Worm (Caenorhabditis elegans): ENCODE results near the gene mrps-9.

Gene mrps-9

DNA sequence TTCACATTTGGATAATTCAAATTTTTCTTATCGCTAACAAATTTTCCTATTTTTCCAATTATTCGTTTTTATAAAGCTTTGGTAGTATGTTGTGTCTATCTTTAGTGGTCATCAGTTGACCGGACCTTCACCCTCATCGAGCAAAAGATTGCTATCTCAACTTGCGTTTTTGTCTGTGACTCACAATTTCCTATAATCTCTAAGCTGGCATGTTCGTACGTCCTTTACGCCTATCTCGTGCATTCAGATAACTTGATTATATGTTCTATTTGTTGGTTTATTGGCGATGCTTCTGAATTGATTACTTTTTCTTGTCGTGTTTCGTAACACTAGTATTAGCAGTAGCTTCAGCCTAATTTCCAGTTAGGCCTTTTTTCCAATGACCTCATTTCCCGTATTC lies 13.7 kb downstream of the mrps-9 start:
- TF ChIP-seq elt-1 (tag; optimal IDR thresholded peaks at IDR 0.05; ENCODE audit: borderline replicate concordance, insufficient read depth) = peak; percentile 96
- no peak for TF ChIP-seq elt-3 (tag; optimal IDR thresholded peaks at IDR 0.05)
- TF ChIP-seq ces-1 (GFP tag; optimal IDR thresholded peaks at IDR 0.05) = peak; percentile 74
- TF ChIP-seq nhr-2 (tag; optimal IDR thresholded peaks at IDR 0.05) = peak; percentile 75

DNA sequence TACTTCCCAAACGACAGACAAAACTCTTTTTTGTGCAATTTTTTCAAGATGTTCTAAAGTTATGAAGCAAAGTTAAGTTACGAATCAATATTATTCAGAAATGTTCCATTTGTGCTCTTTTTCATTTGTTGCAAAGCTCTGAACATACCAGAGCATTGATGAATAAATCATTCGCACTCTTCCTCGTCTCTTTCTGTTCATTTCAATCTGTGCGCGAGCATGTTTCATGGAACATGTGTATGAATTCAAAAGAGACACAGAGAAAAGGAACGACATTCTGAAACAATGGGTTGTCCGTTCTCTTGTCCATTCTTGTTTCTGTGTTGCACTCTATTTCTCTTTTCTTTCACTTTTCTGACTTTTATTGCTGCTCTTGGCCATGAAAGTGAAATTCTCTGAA lies 14.5 kb downstream of the mrps-9 start:
- TF ChIP-seq nhr-12 (tag; optimal IDR thresholded peaks at IDR 0.05) = no peak
- TF ChIP-seq hlh-1 (tag; optimal IDR thresholded peaks at IDR 0.05) = no peak
- no peak for TF ChIP-seq M03D4.4 (tag; optimal IDR thresholded peaks at IDR 0.05)
- TF ChIP-seq ceh-83 (GFP tag; optimal IDR thresholded peaks at IDR 0.05) = no peak
- no peak for TF ChIP-seq elt-1 (tag; optimal IDR thresholded peaks at IDR 0.05; ENCODE audit: borderline replicate concordance, insufficient read depth)
- TF ChIP-seq snpc-4 (tag; optimal IDR thresholded peaks at IDR 0.05) = no peak
- no peak for TF ChIP-seq elt-3 (tag; optimal IDR thresholded peaks at IDR 0.05)
- no peak for TF ChIP-seq nhr-237 (tag; optimal IDR thresholded peaks at IDR 0.05)
- no peak for TF ChIP-seq cnd-1 (tag; optimal IDR thresholded peaks at IDR 0.05)
- TF ChIP-seq lin-13 (tag; optimal IDR thresholded peaks at IDR 0.05) = no peak
- no peak for TF ChIP-seq unc-62 (GFP tag; optimal IDR thresholded peaks at IDR 0.05)
- no peak for TF ChIP-seq mep-1 (tag; optimal IDR thresholded peaks at IDR 0.05)
- no peak for TF ChIP-seq sem-2 (GFP tag; optimal IDR thresholded peaks at IDR 0.05)
- no peak for TF ChIP-seq nhr-2 (tag; optimal IDR thresholded peaks at IDR 0.05)

DNA sequence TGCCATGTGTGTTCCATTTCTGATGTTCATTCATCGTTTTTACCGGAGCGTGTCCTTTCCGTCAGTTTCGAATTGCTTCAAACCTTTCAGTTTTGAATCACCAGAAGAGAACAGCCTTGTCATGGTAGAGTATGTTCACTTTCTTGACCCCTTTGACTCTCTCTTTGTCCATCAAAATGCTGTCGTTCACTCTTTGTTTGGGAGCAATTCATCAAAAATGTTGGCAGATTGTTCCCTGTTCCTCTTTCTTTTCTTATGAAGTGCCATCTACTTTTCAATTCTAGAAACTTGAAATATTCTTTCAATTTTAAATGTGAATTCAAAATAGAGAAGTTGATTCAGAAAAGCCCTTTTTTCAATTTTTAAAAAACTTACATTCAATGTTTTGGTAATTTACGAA lies 15.4 kb downstream of the mrps-9 start:
- peak; percentile 4 for TF ChIP-seq nhr-2 (tag; optimal IDR thresholded peaks at IDR 0.05)
- TF ChIP-seq nhr-12 (tag; optimal IDR thresholded peaks at IDR 0.05) = no peak

DNA sequence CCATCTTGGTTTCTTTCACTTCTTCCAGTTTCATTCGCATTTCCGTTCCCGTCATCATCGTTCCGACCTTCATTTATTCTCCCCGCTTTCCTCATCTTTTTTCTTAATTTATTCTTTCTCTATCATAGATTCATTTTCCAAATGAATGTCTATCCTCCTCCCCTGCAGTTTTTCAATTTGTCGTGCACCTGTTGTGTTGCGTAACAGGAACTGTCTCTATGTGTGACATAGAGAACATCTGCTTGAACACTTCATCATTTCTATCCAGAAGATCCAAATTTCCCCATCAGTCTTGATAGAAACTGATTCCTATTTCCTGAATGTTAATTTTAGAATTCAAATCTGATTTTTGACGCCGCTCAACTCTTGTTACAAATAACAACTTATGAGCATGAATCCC lies 17.7 kb downstream of the mrps-9 start:
- TF ChIP-seq hlh-1 (tag; optimal IDR thresholded peaks at IDR 0.05) (peak; percentile 5), nhr-2 (tag; optimal IDR thresholded peaks at IDR 0.05) (peak; percentile 21), zip-8 (tag; optimal IDR thresholded peaks at IDR 0.05) (peak; percentile 35), unc-120 (tag; optimal IDR thresholded peaks at IDR 0.05; ENCODE audit: poor library complexity, severe bottlenecking) (no peak), mab-5 (tag; optimal IDR thresholded peaks at IDR 0.05) (no peak)

DNA sequence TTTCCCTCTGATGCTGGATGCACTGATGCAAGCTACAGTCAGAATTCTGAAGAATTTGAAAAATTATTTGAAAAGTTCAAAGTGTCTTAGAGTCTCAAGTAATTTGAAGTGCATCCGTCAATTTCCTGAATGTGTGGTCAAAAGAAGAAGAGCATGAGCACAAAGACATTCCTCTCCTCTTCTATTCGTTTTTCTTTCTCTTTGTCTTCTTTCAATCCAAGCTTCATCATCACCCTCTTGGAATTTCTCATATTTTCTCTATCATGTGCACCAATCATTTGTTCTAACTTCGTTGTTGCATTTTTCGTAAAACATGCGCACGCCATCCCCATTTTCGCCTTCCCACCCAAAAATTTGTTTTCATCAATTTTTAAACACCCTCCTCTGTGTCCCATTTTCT lies 20.1 kb downstream of the mrps-9 start:
- TF ChIP-seq ces-1 (GFP tag; optimal IDR thresholded peaks at IDR 0.05) = peak; percentile 23
- TF ChIP-seq ceh-43 (GFP tag; optimal IDR thresholded peaks at IDR 0.05) = no peak
- TF ChIP-seq tbx-8 (GFP tag; optimal IDR thresholded peaks at IDR 0.05) = no peak
- no peak for TF ChIP-seq nhr-76 (tag; optimal IDR thresholded peaks at IDR 0.05)

DNA sequence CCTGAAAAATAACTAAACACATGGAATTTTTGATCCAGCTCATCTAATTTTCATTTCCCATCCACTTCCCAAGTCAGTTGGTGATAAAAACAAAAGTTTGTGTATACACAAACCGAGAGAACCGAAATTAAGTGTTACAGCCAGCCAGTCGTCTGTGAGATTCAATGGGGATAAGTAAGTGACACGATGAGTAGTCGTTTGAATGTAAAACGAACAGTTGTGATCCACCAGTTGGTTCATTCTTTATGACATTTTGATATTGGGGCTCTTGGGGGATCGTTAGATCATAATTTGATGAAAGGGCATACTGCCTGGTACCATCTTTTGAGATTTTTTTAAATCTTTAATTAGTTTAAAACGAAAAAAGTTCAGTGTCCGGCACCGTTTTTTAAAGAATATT lies 21.0 kb downstream of the mrps-9 start:
- TF ChIP-seq hlh-1 (tag; optimal IDR thresholded peaks at IDR 0.05) (peak; percentile 91), ztf-11 (tag; optimal IDR thresholded peaks at IDR 0.05) (no peak)

DNA sequence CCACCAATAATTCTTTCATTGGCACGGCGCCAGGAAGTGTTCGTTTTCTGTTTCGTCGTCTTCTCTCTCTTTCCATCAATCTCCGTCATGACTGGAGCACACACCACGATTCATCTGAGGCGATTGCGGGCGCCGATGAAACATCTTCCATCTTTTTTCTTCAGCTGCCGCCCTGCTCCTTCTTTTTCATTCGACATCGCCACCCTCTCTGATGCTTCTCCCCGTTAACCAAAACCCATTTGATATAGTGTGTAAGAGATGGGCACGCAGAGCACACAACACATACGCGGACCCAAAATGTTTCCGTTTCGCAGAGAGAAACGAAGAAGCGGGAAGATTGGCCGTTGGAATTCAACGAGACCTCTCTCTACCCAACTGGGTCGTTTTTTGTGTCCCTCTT lies 21.7 kb downstream of the mrps-9 start:
- TF ChIP-seq unc-39 (tag; optimal IDR thresholded peaks at IDR 0.05) (no peak), lin-13 (tag; optimal IDR thresholded peaks at IDR 0.05) (no peak), unc-120 (tag; optimal IDR thresholded peaks at IDR 0.05; ENCODE audit: poor library complexity, severe bottlenecking) (peak; percentile 66), mep-1 (tag; optimal IDR thresholded peaks at IDR 0.05) (no peak), sptf-1 (tag; optimal IDR thresholded peaks at IDR 0.05) (peak; percentile 27), ham-2 (GFP tag; optimal IDR thresholded peaks at IDR 0.05) (no peak)

DNA sequence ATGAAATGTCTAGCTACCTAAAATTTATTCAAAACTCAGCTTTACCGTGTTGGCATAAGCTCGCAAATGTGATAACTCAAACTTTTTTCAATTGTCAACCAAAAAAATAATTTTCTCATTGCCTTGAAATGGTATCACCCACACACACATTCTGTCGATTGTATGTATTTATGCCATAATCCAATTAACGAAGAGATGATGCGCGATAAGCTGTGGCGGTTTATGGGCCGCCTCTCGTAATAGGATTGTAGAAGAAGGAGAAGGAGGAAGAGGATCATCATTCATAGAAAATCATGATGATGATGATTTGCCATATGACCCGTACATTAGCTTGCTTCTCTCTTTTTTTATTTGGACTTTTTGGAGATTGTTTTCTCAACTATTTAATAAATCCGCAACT lies 23.3 kb downstream of the mrps-9 start:
- TF ChIP-seq ces-1 (GFP tag; optimal IDR thresholded peaks at IDR 0.05) (peak; percentile 95), snpc-4 (tag; optimal IDR thresholded peaks at IDR 0.05) (no peak), elt-1 (tag; optimal IDR thresholded peaks at IDR 0.05; ENCODE audit: borderline replicate concordance, insufficient read depth) (peak; percentile 43)

Data from whole organism, mixed stage, embryonic.